Worm (Caenorhabditis elegans) whole organism, young adult: ENCODE results near the gene srw-26.

Experiments
- Y79H2A.3 ChIP-seq: fragments of 200-800 bp; sonication (Bioruptor generic); conservative IDR thresholded peaks from 2 replicates; pipeline ENCODE4 v1.3.6; 2022; ENCODE audit warnings: missing genetic modification reagents, missing genetic modification characterization, missing compliant biosample characterization
- attf-3 ChIP-seq: fragments of 200-800 bp; sonication (Bioruptor generic); conservative IDR thresholded peaks from 2 replicates; pipeline ENCODE4 v1.3.6; 2022; ENCODE audit warnings: missing genetic modification reagents, missing genetic modification characterization, missing compliant biosample characterization
- unc-130 ChIP-seq: sonication (generic microtip); optimal IDR thresholded peaks from 2 replicates; lab custom pipeline; 2016; ENCODE audit warnings: missing genetic modification reagents, missing genetic modification characterization, missing compliant biosample characterization
- unc-62 ChIP-seq: fragments of 150-350 bp; optimal IDR thresholded peaks from 2 replicates; lab custom pipeline; 2014; ENCODE audit warnings: missing biosample characterization, missing genetic modification reagents, missing genetic modification characterization

DNA sequence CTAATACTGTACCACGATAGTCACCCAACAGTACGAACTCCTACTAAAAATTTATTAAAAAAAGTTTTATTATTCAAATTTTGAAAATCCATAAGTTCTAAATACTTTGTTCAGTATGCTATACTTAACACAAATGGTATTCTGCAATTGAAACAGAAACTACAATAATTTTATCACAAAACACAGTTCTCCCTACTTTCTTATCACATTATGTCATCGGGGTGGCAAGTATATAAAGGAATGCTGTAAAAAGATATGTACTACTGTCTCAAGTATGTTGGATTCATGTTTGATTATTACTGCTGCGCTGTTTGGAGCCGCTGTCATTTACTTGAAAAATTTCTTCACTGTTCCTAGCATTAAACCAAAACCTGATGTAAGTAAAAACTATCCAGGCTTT is 11.2 kb downstream of the srw-26 start, which contains the start of gene cdr-1:
- TF ChIP-seq unc-130 (GFP tag; lab: Kevin White, UChicago) (no peak), attf-3 (GFP tag; lab: Robert Waterston, UW) (no peak), unc-62 (no peak), Y79H2A.3 (no peak)
